Worm (Caenorhabditis elegans): ENCODE measurements around the gene C55C3.6.

Gene C55C3.6

DNA sequence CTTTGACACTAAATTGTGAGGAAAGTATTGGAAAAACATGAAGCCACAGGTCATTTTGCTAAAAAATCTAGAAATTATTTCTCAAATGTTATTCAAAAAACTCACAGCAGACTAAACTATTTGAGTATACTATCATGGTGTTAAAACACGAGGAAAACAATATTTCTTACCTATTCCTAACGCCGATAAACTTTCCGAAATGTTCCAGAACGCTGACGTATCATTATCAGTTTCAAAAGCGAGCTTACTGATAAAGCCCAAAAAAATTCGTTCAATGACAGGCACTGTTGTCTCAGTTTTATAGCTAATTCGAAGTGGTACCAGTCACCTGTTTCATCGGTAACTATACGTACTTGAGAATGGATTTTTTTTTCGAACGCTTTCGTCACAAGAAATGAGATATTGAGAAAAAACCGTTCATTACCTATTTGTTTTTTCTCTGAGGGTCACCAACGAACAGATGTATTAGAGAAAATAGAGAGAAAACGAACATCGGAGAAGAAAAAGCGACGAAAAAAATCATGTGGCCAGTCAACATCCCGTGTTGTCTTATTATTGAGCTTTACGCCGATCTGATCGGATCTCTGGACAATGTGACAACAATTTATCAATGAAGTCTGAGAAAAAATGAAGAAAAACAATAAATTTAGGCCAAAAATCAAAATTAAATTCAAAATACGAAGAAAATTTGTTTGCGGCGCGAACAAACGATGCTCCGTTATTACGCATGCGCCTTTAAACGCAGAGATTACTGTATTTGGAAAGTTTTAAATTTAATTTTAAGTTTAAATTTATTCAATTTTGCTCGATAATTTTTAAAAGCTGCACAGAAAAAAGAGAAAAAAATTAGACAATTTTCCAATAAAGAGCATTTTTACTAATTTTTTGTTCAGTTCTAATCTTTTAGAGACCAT is 16.6 kb upstream of the C55C3.6 start (continued):
- TF ChIP-seq lin-40 (tag; optimal IDR thresholded peaks at IDR 0.05) (no peak), cebp-1 (GFP tag; IDR thresholded peaks at IDR 0.05) (no peak), cebp-1 (tag; optimal IDR thresholded peaks at IDR 0.05) (no peak), ets-4 (GFP tag; optimal IDR thresholded peaks at IDR 0.05) (no peak), mxl-1 (tag; optimal IDR thresholded peaks at IDR 0.05) (no peak), lin-26 (GFP tag; IDR thresholded peaks at IDR 0.05) (no peak), snpc-1.1 (tag; optimal IDR thresholded peaks at IDR 0.05; ENCODE audit: insufficient read depth) (peak; percentile 12), Y56A3A.18 (GFP tag; IDR thresholded peaks at IDR 0.05) (no peak), F57A8.1 (GFP tag; optimal IDR thresholded peaks at IDR 0.05) (no peak), akir-1 (GFP tag; optimal IDR thresholded peaks at IDR 0.05) (no peak), F22D6.2 (tag; optimal IDR thresholded peaks at IDR 0.05) (no peak), hmg-1.2 (GFP tag; IDR thresholded peaks at IDR 0.05) (peak; percentile 32; the same call in 1 of the 2 replicates), F49E8.2 (tag; optimal IDR thresholded peaks at IDR 0.05; ENCODE audit: insufficient read depth) (no peak), ZK185.1 (tag; optimal IDR thresholded peaks at IDR 0.05; ENCODE audit: poor library complexity, severe bottlenecking) (no peak), snpc-1.3 (tag; optimal IDR thresholded peaks at IDR 0.05; ENCODE audit: insufficient read depth) (peak; percentile 47), pbrm-1 (GFP tag; IDR thresholded peaks at IDR 0.05) (0 out of 2 replicates have a peak, but pooled peaks have one; percentile 20), Y67H2A.10 (GFP tag; conservative IDR thresholded peaks at IDR 0.05) (no peak), bed-1 (GFP tag; IDR thresholded peaks at IDR 0.05) (no peak), die-1 (tag; optimal IDR thresholded peaks at IDR 0.05) (no peak), tbp1 (GFP tag; optimal IDR thresholded peaks at IDR 0.05) (peak; percentile 57), unc-62 (GFP tag; optimal IDR thresholded peaks at IDR 0.05) (no peak), mcd-1 (GFP tag; IDR thresholded peaks at IDR 0.05) (no peak), rpc-1 (optimal IDR thresholded peaks at IDR 0.05) (no peak), rpc-1 (tag; optimal IDR thresholded peaks at IDR 0.05) (no peak), sptf-2 (GFP tag; optimal IDR thresholded peaks at IDR 0.05) (no peak), C17E4.6 (GFP tag; IDR thresholded peaks at IDR 0.05) (no peak), tlf-1 (GFP tag; optimal IDR thresholded peaks at IDR 0.05) (no peak), lin-35 (GFP tag; optimal IDR thresholded peaks at IDR 0.05) (peak in 1 of 3 experiments; percentile 9), ztf-26 (tag; optimal IDR thresholded peaks at IDR 0.05) (no peak), lsl-1 (GFP tag; optimal IDR thresholded peaks at IDR 0.05) (peak; percentile 87), F23B12.7 (tag; optimal IDR thresholded peaks at IDR 0.05; ENCODE audit: insufficient read depth) (no peak), nhr-179 (tag; optimal IDR thresholded peaks at IDR 0.05) (no peak), unc-130 (GFP tag; optimal IDR thresholded peaks at IDR 0.05) (no peak)

DNA sequence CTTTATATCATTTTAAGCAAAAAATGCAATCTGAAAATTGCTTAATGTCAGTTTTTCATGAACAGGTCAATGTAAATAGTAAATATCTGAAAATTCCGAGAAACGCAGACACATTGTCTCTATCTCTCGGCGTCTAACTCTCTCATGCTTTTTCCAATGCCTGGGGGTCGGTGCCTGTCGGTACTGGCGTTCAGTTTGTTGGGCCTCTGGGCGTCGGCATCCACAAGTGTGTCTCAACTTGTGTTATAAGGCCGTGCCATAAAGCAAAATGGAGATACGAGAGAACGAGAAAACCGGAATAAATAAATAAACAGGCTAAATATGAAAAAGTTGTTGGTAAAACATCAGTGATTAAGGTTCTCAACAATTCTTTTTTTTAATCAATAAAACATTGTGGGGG is 15.8 kb upstream of the C55C3.6 start:
- no peak for TF ChIP-seq ZK185.1 (tag; optimal IDR thresholded peaks at IDR 0.05; ENCODE audit: poor library complexity, severe bottlenecking)
- peak; percentile 5 for TF ChIP-seq nhr-80 (tag; optimal IDR thresholded peaks at IDR 0.05)
- TF ChIP-seq hmg-1.2 (GFP tag; IDR thresholded peaks at IDR 0.05): peak; percentile 19; the same call in 1 of the 2 replicates
- no peak for TF ChIP-seq cebp-1 (GFP tag; IDR thresholded peaks at IDR 0.05)
- TF ChIP-seq cebp-1 (tag; optimal IDR thresholded peaks at IDR 0.05): peak; percentile 19

DNA sequence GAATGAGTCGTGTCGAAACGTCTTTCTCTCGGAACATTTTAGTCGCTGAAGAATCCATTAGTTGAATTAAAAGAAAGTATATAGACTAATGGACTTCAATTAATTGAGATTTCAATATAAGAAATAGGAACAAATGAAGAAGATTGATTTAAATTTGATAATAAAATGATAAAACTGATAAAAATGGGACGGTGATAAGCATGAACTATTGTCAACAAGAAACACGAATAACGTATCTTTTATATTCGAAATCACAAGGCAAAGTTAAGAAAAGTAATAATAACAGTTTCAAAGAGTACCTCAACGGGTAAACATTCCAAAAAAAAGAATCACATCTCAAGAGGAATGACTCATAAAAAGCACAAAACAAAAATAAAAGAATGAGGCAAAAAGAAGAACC is 13.5 kb upstream of the C55C3.6 start, which contains the start of gene T19E7.6:
Gene T19E7.6 (minus strand): TSS at position 45 of the 400 bp plus-strand sequence.
- TF ChIP-seq let-526 (GFP tag; IDR thresholded peaks at IDR 0.05) (no peak), pbrm-1 (GFP tag; IDR thresholded peaks at IDR 0.05) (no peak), Y67H2A.10 (GFP tag; conservative IDR thresholded peaks at IDR 0.05) (no peak), hlh-12 (tag; optimal IDR thresholded peaks at IDR 0.05) (no peak), D2030.7 (GFP tag; IDR thresholded peaks at IDR 0.05) (no peak), ceh-91 (GFP tag; IDR thresholded peaks at IDR 0.05) (no peak), ceh-40 (GFP tag; IDR thresholded peaks at IDR 0.05) (no peak), Y79H2A.3 (GFP tag; conservative IDR thresholded peaks at IDR 0.05) (no peak), tbp1 (GFP tag; optimal IDR thresholded peaks at IDR 0.05) (no peak), attf-5 (GFP tag; optimal IDR thresholded peaks at IDR 0.05) (no peak), F22D6.2 (tag; optimal IDR thresholded peaks at IDR 0.05) (no peak), ekl-4 (GFP tag; IDR thresholded peaks at IDR 0.05) (no peak)
